Worm (Caenorhabditis elegans) whole organism, young adult: ENCODE measurements around the gene T27E7.1.
"Not testable (repeated sequence)": the region's sequence is repeated elsewhere in the genome, so short reads cannot be mapped to it uniquely, and the experiment has no call there.

Experiments
- B0035.1 ChIP-seq: sonication (generic microtip); optimal IDR thresholded peaks from 2 replicates; lab custom pipeline; 2016; ENCODE audit warnings: missing genetic modification characterization, mild to moderate bottlenecking, missing compliant biosample characterization, missing genotype, missing genetic modification reagents
- D2030.7 ChIP-seq: fragments of 200-800 bp; sonication (Bioruptor generic); IDR thresholded peaks from 2 replicates; pipeline ENCODE4 v1.3.6; 2022; ENCODE audit warnings: missing genetic modification reagents, missing genetic modification characterization, missing compliant biosample characterization
- F49E8.2 ChIP-seq: sonication (generic microtip); optimal IDR thresholded peaks from 3 replicates; lab custom pipeline; 2017; ENCODE audit warnings: missing genetic modification characterization, mild to moderate bottlenecking, missing compliant biosample characterization, antibody characterized with exemption, moderate library complexity; ENCODE audit not compliant: insufficient read depth
- F57A8.1 ChIP-seq: fragments of 200-800 bp; sonication (Bioruptor generic); optimal IDR thresholded peaks from 2 replicates; lab custom pipeline; 2018; ENCODE audit warnings: mild to moderate bottlenecking, missing genetic modification characterization, moderate library complexity, missing compliant biosample characterization
- F57C9.4 ChIP-seq: sonication (generic microtip); optimal IDR thresholded peaks from 2 replicates; lab custom pipeline; 2017; ENCODE audit warnings: mild to moderate bottlenecking, missing genetic modification characterization, missing compliant biosample characterization
- K11D2.4 ChIP-seq: fragments of 200-800 bp; sonication (Bioruptor generic); IDR thresholded peaks from 2 replicates; pipeline ENCODE4 v1.3.6; 2022; ENCODE audit warnings: missing genetic modification reagents, missing genetic modification characterization, missing compliant biosample characterization
- Y53G8AR.9 ChIP-seq: fragments of 200-800 bp; sonication (Bioruptor generic); conservative IDR thresholded peaks from 2 replicates; pipeline ENCODE4 v1.3.6; 2022; ENCODE audit warnings: missing genetic modification reagents, missing genetic modification characterization, missing compliant biosample characterization
- Y67H2A.10 ChIP-seq: fragments of 200-800 bp; sonication (Bioruptor generic); conservative IDR thresholded peaks from 2 replicates; pipeline ENCODE4 v1.3.6; 2022; ENCODE audit warnings: missing genetic modification reagents, missing genetic modification characterization, missing compliant biosample characterization
- Y79H2A.3 ChIP-seq: fragments of 200-800 bp; sonication (Bioruptor generic); conservative IDR thresholded peaks from 2 replicates; pipeline ENCODE4 v1.3.6; 2022; ENCODE audit warnings: missing genetic modification reagents, missing genetic modification characterization, missing compliant biosample characterization
- akir-1 ChIP-seq: fragments of 200-800 bp; sonication (Bioruptor generic); optimal IDR thresholded peaks from 2 replicates; lab custom pipeline; 2018; ENCODE audit warnings: mild to moderate bottlenecking, missing genetic modification characterization, moderate library complexity, missing compliant biosample characterization
- aptf-3 ChIP-seq: fragments of 200-800 bp; sonication (Bioruptor generic); IDR thresholded peaks from 2 replicates; pipeline ENCODE4 v1.3.6; 2022; ENCODE audit warnings: missing genetic modification characterization, missing compliant biosample characterization
- attf-5 ChIP-seq: fragments of 200-800 bp; sonication (Bioruptor generic); optimal IDR thresholded peaks from 2 replicates; lab custom pipeline; 2018; ENCODE audit warnings: mild to moderate bottlenecking, missing genetic modification characterization, missing compliant biosample characterization
- cebp-1 ChIP-seq, 2 experiments: fragments of 200-800 bp in 1 of 2; sonication (Bioruptor generic) in 1 of 2; sonication (generic microtip) in 1 of 2; IDR thresholded peaks in 1 of 2; optimal IDR thresholded peaks in 1 of 2; 2 replicates each; pipeline versions ENCODE4 v1.3.6 to Lab custom; 2017 to 2022; ENCODE audit warnings: missing compliant biosample characterization in 2 of 2, missing genetic modification characterization in 2 of 2, mild to moderate bottlenecking in 1 of 2, missing genetic modification reagents in 1 of 2, moderate library complexity in 1 of 2
- cebp-2 ChIP-seq: fragments of 200-800 bp; sonication (Bioruptor generic); IDR thresholded peaks from 2 replicates; pipeline ENCODE4 v1.3.6; 2022; ENCODE audit warnings: missing genetic modification characterization, missing compliant biosample characterization
- ceh-27 ChIP-seq: fragments of 200-800 bp; sonication (Bioruptor generic); optimal IDR thresholded peaks from 2 replicates; lab custom pipeline; 2018; ENCODE audit warnings: mild to moderate bottlenecking, missing genetic modification characterization, moderate library complexity, missing compliant biosample characterization
- ceh-91 ChIP-seq: fragments of 200-800 bp; sonication (Bioruptor generic); IDR thresholded peaks from 2 replicates; pipeline ENCODE4 v1.3.6; 2022; ENCODE audit warnings: missing genetic modification reagents, missing genetic modification characterization, missing compliant biosample characterization
- die-1 ChIP-seq: sonication (generic microtip); optimal IDR thresholded peaks from 2 replicates; lab custom pipeline; 2016; ENCODE audit warnings: missing genotype, mild to moderate bottlenecking, missing genetic modification characterization, missing compliant biosample characterization
- dpff-1 ChIP-seq: sonication (generic microtip); optimal IDR thresholded peaks from 2 replicates; lab custom pipeline; 2017; ENCODE audit warnings: mild to moderate bottlenecking, missing genetic modification characterization, missing compliant biosample characterization
- gei-17 ChIP-seq: fragments of 200-800 bp; sonication (Bioruptor generic); optimal IDR thresholded peaks from 2 replicates; lab custom pipeline; 2018; ENCODE audit warnings: mild to moderate bottlenecking, missing genetic modification characterization, missing compliant biosample characterization
- hlh-12 ChIP-seq: sonication (generic microtip); optimal IDR thresholded peaks from 2 replicates; lab custom pipeline; 2016; ENCODE audit warnings: missing genetic modification characterization, missing compliant biosample characterization
- hsf-1 ChIP-seq: fragments of 200-800 bp; sonication (Bioruptor generic); IDR thresholded peaks from 2 replicates; pipeline ENCODE4 v1.3.6; 2022; ENCODE audit warnings: missing genetic modification reagents, missing genetic modification characterization, missing compliant biosample characterization
- lag-1 ChIP-seq: fragments of 200-800 bp; sonication (Bioruptor generic); IDR thresholded peaks from 2 replicates; pipeline ENCODE4 v1.3.6; 2022; ENCODE audit warnings: missing genetic modification reagents, missing genetic modification characterization, missing compliant biosample characterization
- lin-40 ChIP-seq: sonication (generic microtip); optimal IDR thresholded peaks from 2 replicates; lab custom pipeline; 2016; ENCODE audit warnings: missing genetic modification characterization, mild to moderate bottlenecking, missing compliant biosample characterization, missing genotype, missing genetic modification reagents
- lir-1 ChIP-seq: fragments of 200-800 bp; sonication (Bioruptor generic); conservative IDR thresholded peaks from 2 replicates; pipeline ENCODE4 v1.3.6; 2022; ENCODE audit warnings: missing genetic modification reagents, missing genetic modification characterization, missing compliant biosample characterization
- lsy-27 ChIP-seq: sonication (generic microtip); optimal IDR thresholded peaks from 2 replicates; lab custom pipeline; 2017; ENCODE audit warnings: missing genetic modification characterization, mild to moderate bottlenecking, missing compliant biosample characterization, antibody characterized with exemption, missing genotype, borderline replicate concordance; ENCODE audit not compliant: insufficient read depth
- madf-10 ChIP-seq: sonication (generic microtip); optimal IDR thresholded peaks from 2 replicates; lab custom pipeline; 2016; ENCODE audit warnings: mild to moderate bottlenecking, missing genetic modification characterization, missing compliant biosample characterization
- madf-6 ChIP-seq: fragments of 200-800 bp; sonication (Bioruptor generic); IDR thresholded peaks from 2 replicates; pipeline ENCODE4 v1.3.6; 2022; ENCODE audit warnings: missing genetic modification reagents, missing genetic modification characterization, missing compliant biosample characterization
- mcd-1 ChIP-seq: fragments of 200-800 bp; sonication (Bioruptor generic); IDR thresholded peaks from 2 replicates; pipeline ENCODE4 v1.3.6; 2022; ENCODE audit warnings: missing genetic modification reagents, missing genetic modification characterization, missing compliant biosample characterization
- mxl-1 ChIP-seq: sonication (generic microtip); optimal IDR thresholded peaks from 2 replicates; lab custom pipeline; 2016; ENCODE audit warnings: missing genetic modification characterization, missing compliant biosample characterization
- nfya-1 ChIP-seq: sonication (generic microtip); optimal IDR thresholded peaks from 2 replicates; lab custom pipeline; 2017; ENCODE audit warnings: antibody characterized with exemption, missing compliant biosample characterization, missing genetic modification characterization, borderline replicate concordance; ENCODE audit not compliant: insufficient read depth
- nhr-80 ChIP-seq: sonication (generic microtip); optimal IDR thresholded peaks from 2 replicates; lab custom pipeline; 2016; ENCODE audit warnings: missing genetic modification characterization, missing compliant biosample characterization
- pbrm-1 ChIP-seq: fragments of 200-800 bp; sonication (Bioruptor generic); IDR thresholded peaks from 2 replicates; pipeline ENCODE4 v1.3.6; 2022; ENCODE audit warnings: missing genetic modification reagents, missing genetic modification characterization, missing compliant biosample characterization
- rcor-1 ChIP-seq: fragments of 200-800 bp; sonication (Bioruptor generic); IDR thresholded peaks from 2 replicates; pipeline ENCODE4 v1.3.6; 2022; ENCODE audit warnings: missing genetic modification reagents, missing genetic modification characterization, missing compliant biosample characterization
- repo-1 ChIP-seq: sonication (generic microtip); optimal IDR thresholded peaks from 2 replicates; lab custom pipeline; 2017; ENCODE audit warnings: mild to moderate bottlenecking, missing genetic modification characterization, missing compliant biosample characterization
- sdz-38 ChIP-seq: sonication (generic microtip); optimal IDR thresholded peaks from 2 replicates; lab custom pipeline; 2016; ENCODE audit warnings: missing genotype, missing genetic modification characterization, missing compliant biosample characterization
- snpc-1.1 ChIP-seq: sonication (generic microtip); optimal IDR thresholded peaks from 2 replicates; lab custom pipeline; 2017; ENCODE audit warnings: missing genetic modification characterization, mild to moderate bottlenecking, missing compliant biosample characterization, antibody characterized with exemption, moderate library complexity, missing genotype, missing genetic modification reagents; ENCODE audit not compliant: insufficient read depth
- snpc-4 ChIP-seq, 5 experiments: fragments of 150-350 bp in 1 of 5; sonication (generic microtip) in 4 of 5; optimal IDR thresholded peaks; 2 replicates each; lab custom pipeline; 2014 to 2018; ENCODE audit warnings: missing genetic modification characterization in 5 of 5, missing biosample characterization in 3 of 5, antibody characterized with exemption in 2 of 5, mild to moderate bottlenecking in 2 of 5, missing compliant biosample characterization in 2 of 5, missing genotype in 2 of 5, moderate library complexity in 2 of 5, missing genetic modification reagents in 1 of 5
- tbp1 ChIP-seq: fragments of 200-800 bp; sonication (Bioruptor generic); optimal IDR thresholded peaks from 2 replicates; lab custom pipeline; 2018; ENCODE audit warnings: mild to moderate bottlenecking, missing genetic modification characterization, missing compliant biosample characterization
- unc-130 ChIP-seq: sonication (generic microtip); optimal IDR thresholded peaks from 2 replicates; lab custom pipeline; 2016; ENCODE audit warnings: missing genetic modification reagents, missing genetic modification characterization, missing compliant biosample characterization
- xnd-1 ChIP-seq: sonication (generic microtip); optimal IDR thresholded peaks from 2 replicates; lab custom pipeline; 2016; ENCODE audit warnings: missing genotype, missing genetic modification reagents, missing genetic modification characterization, missing compliant biosample characterization
- ztf-26 ChIP-seq: sonication (generic microtip); optimal IDR thresholded peaks from 2 replicates; lab custom pipeline; 2017; ENCODE audit warnings: missing genetic modification characterization, missing compliant biosample characterization
- ztf-28 ChIP-seq: fragments of 200-800 bp; sonication (Bioruptor generic); IDR thresholded peaks from 2 replicates; pipeline ENCODE4 v1.3.6; 2022; ENCODE audit warnings: missing genetic modification reagents, missing genetic modification characterization, missing compliant biosample characterization
- ztf-6 ChIP-seq: fragments of 200-800 bp; sonication (Bioruptor generic); IDR thresholded peaks from 2 replicates; pipeline ENCODE4 v1.3.6; 2022; ENCODE audit warnings: missing genetic modification reagents, missing genetic modification characterization, missing compliant biosample characterization

T27E7.1 gene

ce11 chrIV:14551870-14552269, 32.3 kb downstream of the T27E7.1 start, which contains the start of gene pals-30:
TSS of gene pals-30 (minus strand) at chrIV:14551970.
- TF ChIP-seq ceh-27, akir-1, F57A8.1 (GFP tag; lab: Kevin White, UChicago): not testable (repeated sequence)

DNA sequence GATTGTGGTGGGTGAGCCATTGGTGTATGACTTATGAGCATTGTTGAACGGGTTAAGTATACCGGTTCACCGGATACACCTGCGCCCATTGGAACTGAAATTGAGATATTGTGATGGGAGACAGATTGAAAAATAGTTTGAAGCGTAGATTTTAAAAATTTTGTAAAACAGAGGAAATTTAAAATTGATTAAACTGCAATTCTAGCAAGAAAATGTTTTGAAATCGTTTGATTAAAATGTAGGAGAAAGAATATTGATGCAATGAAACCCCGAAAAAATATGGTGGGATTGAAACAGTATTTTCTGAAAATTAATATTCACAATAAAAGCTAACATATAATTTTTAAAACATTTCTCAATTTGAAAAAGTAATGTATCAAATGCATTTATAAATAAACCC, 35.2 kb downstream of the T27E7.1 start, which contains the start of gene Y57G11B.6:
TSS of gene Y57G11B.6 (minus strand) at position 101 of the 400 bp plus-strand sequence.
- TF ChIP-seq hlh-12 (tag; lab: Kevin White, UChicago) = no peak
- TF ChIP-seq madf-10 (tag; lab: Kevin White, UChicago) = no peak
- no peak for TF ChIP-seq cebp-1 (GFP tag; IDR thresholded peaks at IDR 0.05; lab: Robert Waterston, UW)
- TF ChIP-seq cebp-1 (tag; optimal IDR thresholded peaks at IDR 0.05; lab: Kevin White, UChicago) = no peak
- no peak for TF ChIP-seq repo-1 (tag; lab: Kevin White, UChicago)
- TF ChIP-seq Y67H2A.10 (GFP tag; lab: Robert Waterston, UW) = no peak
- no peak for TF ChIP-seq lsy-27 (tag; lab: Kevin White, UChicago)
- no peak for TF ChIP-seq dpff-1 (tag; lab: Kevin White, UChicago)
- TF ChIP-seq attf-5 (GFP tag; lab: Kevin White, UChicago) = no peak
- TF ChIP-seq snpc-4 (GFP tag; optimal IDR thresholded peaks at IDR 0.05; lab: Kevin White, UChicago) = no peak
- TF ChIP-seq snpc-4 (tag; optimal IDR thresholded peaks at IDR 0.05; lab: Kevin White, UChicago) = no peak
- TF ChIP-seq ztf-26 (tag; lab: Kevin White, UChicago) = no peak
- no peak for TF ChIP-seq D2030.7
- no peak for TF ChIP-seq K11D2.4
- no peak for TF ChIP-seq ceh-27 (GFP tag; lab: Kevin White, UChicago)
- TF ChIP-seq nfya-1 (tag; lab: Kevin White, UChicago) = no peak
- TF ChIP-seq snpc-1.1 (tag; lab: Kevin White, UChicago) = no peak
- no peak for TF ChIP-seq ztf-28 (GFP tag; lab: Robert Waterston, UW)
- TF ChIP-seq lag-1 = no peak
- TF ChIP-seq nhr-80 (tag; lab: Kevin White, UChicago) = no peak
- TF ChIP-seq pbrm-1 = no peak
- no peak for TF ChIP-seq cebp-2 (GFP tag; lab: Robert Waterston, UW)
- TF ChIP-seq, all 124 proteins: peak for 0

DNA sequence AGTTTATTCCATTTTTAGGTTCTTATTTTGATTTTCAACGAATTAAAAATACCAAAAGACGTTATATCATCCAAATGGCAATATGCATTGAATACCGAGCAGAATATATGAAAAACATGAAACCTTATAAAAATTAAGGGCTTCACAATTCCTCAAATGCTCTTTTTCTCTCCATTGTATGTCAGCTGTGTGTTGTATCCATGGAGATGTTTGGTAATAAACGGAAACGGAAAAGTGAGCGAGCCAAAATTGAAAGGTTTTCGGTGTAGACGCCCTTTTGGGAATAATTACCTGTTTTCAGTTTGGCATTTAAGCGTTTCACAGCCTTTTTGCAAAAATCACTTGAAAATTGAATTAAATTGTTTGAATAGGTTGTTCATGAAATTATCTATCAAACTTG, 38.1 kb downstream of the T27E7.1 start:
- TF ChIP-seq mxl-1 (tag; lab: Kevin White, UChicago) = no peak
- TF ChIP-seq lin-40 (tag; lab: Kevin White, UChicago) = no peak
- TF ChIP-seq hlh-12 (tag; lab: Kevin White, UChicago) = no peak
- no peak for TF ChIP-seq ceh-91 (GFP tag; lab: Robert Waterston, UW)
- no peak for TF ChIP-seq xnd-1

DNA sequence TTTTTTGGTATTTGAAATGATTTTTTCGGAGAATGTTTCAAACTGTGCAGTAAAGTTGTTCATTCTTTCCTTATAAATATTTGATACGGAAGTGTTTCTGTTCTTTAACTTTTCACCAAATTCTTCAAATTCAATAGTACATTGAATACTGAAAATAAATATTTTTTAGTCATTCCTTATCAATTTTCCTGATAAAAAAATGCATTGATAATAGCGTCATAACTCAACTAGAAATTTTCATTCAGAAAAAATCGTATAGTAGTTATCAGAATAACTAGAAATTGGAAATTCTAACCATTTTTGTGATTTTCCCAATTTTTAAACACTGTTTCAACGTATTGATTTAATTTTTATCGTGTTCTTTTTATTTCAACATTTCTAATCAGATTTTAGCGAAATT, 39.7 kb downstream of the T27E7.1 start:
- no peak for TF ChIP-seq unc-130
- no peak for TF ChIP-seq B0035.1 (tag; lab: Kevin White, UChicago)
- TF ChIP-seq F49E8.2 (tag; lab: Kevin White, UChicago) = no peak
- TF ChIP-seq rcor-1 (GFP tag; lab: Robert Waterston, UW) = no peak
- TF ChIP-seq F57C9.4 = no peak
- TF ChIP-seq Y79H2A.3 (GFP tag; lab: Robert Waterston, UW) = no peak
- TF ChIP-seq die-1 (tag; lab: Kevin White, UChicago) = no peak
- no peak for TF ChIP-seq ztf-6 (GFP tag; lab: Robert Waterston, UW)
- no peak for TF ChIP-seq aptf-3 (GFP tag; lab: Robert Waterston, UW)
- TF ChIP-seq sdz-38 (tag; lab: Kevin White, UChicago) = no peak
- no peak for TF ChIP-seq gei-17 (GFP tag; lab: Kevin White, UChicago)
- no peak for TF ChIP-seq Y53G8AR.9 (GFP tag; lab: Robert Waterston, UW)
- no peak for TF ChIP-seq tbp1
- TF ChIP-seq mcd-1 (GFP tag; lab: Robert Waterston, UW) = no peak
- TF ChIP-seq hsf-1 (GFP tag; lab: Robert Waterston, UW) = no peak
- no peak for TF ChIP-seq snpc-4 (GFP tag; optimal IDR thresholded peaks at IDR 0.05; lab: Kevin White, UChicago)
- TF ChIP-seq snpc-4 (tag; optimal IDR thresholded peaks at IDR 0.05; lab: Kevin White, UChicago) = no peak
- no peak for TF ChIP-seq madf-6 (GFP tag; lab: Robert Waterston, UW)
- no peak for TF ChIP-seq lir-1 (GFP tag; lab: Robert Waterston, UW)
